Worm (Caenorhabditis elegans): ENCODE measurements around the gene C25D7.9.
"Not testable (repeated sequence)": the region's sequence is repeated elsewhere in the genome, so short reads cannot be mapped to it uniquely, and the experiment has no call there.

The C25D7.9 gene

DNA sequence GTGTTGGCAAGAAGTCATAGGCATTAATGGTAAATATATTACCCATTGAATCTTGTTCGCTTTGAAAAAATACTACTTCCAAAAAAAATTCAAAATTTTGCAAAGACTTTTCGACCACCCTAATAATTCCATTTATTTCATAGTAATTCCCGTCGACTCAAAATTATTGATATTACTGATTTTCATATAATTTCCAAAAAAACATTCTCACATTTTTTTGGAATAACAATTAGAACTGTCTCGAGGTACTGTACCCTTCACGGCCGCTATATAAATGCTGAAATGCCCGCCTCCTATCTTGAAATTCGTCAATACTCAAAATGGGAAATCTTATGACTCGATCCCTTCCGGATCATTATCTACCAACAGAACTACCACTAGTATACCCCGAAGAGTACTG is 41.4 kb upstream of the C25D7.9 start, which contains the start of gene F14H8.4:
TSS of gene F14H8.4 (plus strand) at position 301 of the 400 bp plus-strand sequence.
- TF ChIP-seq ceh-6 (GFP tag; optimal IDR thresholded peaks at IDR 0.05) (no peak), pha-4 (tag; optimal IDR thresholded peaks at IDR 0.05) (no peak), Y22D7AL.16 (tag; optimal IDR thresholded peaks at IDR 0.05) (no peak), hlh-8 (tag; optimal IDR thresholded peaks at IDR 0.05) (no peak), rnt-1 (tag; optimal IDR thresholded peaks at IDR 0.05) (no peak), pat-9 (tag; optimal IDR thresholded peaks at IDR 0.05) (no peak), fkh-6 (tag; optimal IDR thresholded peaks at IDR 0.05) (no peak), pax-1 (tag; optimal IDR thresholded peaks at IDR 0.05) (no peak), unc-86 (tag; optimal IDR thresholded peaks at IDR 0.05) (no peak), ztf-16 (tag; optimal IDR thresholded peaks at IDR 0.05) (no peak), F13H6.1 (tag; optimal IDR thresholded peaks at IDR 0.05) (no peak), ceh-14 (tag; optimal IDR thresholded peaks at IDR 0.05) (no peak)

DNA sequence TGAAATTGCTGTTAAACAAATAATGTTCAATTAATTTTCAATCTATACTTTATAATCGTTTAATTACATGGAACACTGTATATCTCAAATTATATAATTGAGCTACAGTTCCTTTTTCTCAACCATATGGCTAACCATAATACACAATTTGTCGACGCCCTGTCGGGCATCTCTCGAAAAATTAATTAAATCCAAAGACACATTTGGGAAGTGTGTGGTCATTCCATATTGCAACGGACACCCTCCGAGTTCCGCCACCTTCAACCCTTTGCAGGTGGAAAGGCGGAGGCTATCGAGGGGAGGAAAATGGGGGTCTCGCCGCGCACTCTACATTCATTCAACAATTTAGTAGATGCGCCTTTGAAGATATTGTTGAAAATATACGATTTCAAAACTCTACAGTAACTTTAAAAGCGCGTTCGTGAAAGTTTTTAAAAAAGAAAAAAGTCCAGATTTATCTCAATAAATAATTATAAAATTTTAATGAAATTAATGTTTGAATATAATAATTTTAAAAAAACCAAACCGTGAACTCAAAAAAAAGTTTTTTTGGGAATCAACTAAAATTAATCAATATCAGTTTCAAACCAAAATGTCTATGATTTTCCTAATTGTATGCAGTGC is 35.9 kb upstream of the C25D7.9 start, which contains the start of gene F14H8.8:
TSS of gene F14H8.8 (plus strand) at position 574 of the 624 bp plus-strand sequence.
- no peak for TF ChIP-seq dmd-4 (tag; optimal IDR thresholded peaks at IDR 0.05; ENCODE audit: borderline replicate concordance)

DNA sequence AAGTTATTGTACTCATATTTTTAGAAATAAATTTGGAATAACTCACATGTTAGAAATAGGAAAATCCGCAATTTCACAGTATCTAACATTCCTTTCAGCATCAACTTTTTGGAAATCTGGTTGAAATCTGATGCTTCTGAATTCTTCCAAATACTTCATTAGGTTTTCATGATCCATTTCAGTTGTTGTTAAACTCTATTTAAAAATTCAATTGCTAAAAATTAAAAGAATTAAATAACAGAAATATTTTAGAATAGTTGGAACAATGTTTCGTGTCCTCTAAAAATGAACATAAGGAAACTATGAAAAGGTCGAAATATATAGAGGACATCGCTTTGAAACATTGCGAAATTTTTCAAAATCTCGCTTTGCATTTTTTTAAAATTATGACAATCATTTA is 33.6 kb upstream of the C25D7.9 start, which contains the start of gene cng-1:
TSS of gene cng-1 (minus strand) at position 101 of the 400 bp plus-strand sequence.
- not testable (repeated sequence) for TF ChIP-seq ahr-1 (tag; optimal IDR thresholded peaks at IDR 0.05); pat-9 (tag; optimal IDR thresholded peaks at IDR 0.05); fkh-10 (GFP tag; optimal IDR thresholded peaks at IDR 0.05)

DNA sequence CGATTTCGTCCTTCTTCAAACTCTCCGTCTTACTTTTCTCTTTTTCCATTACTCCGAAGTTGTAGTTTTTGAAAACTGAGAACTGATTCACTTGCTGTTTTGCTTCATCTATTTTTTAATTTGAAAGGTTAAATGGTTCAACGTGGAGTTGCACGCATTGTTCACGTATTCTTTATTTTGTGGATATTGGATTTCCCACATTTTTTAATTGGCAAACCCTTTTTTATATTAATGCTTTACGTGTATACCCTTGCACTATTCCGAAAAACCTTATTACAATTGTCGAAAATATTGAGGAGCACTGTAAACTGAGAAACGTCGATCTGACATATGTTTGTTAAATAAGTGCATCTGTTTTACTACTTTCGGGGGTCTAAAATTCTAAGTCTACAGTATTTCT is 28.2 kb upstream of the C25D7.9 start, which contains the start of gene melo-3:
TSS of gene melo-3 (minus strand) at position 101 of the 400 bp plus-strand sequence.
- not testable (repeated sequence) for TF ChIP-seq K02D7.2 (tag; optimal IDR thresholded peaks at IDR 0.05); mec-3 (tag; optimal IDR thresholded peaks at IDR 0.05; ENCODE audit: borderline replicate concordance); pag-3 (tag; optimal IDR thresholded peaks at IDR 0.05; ENCODE audit: borderline replicate concordance)

DNA sequence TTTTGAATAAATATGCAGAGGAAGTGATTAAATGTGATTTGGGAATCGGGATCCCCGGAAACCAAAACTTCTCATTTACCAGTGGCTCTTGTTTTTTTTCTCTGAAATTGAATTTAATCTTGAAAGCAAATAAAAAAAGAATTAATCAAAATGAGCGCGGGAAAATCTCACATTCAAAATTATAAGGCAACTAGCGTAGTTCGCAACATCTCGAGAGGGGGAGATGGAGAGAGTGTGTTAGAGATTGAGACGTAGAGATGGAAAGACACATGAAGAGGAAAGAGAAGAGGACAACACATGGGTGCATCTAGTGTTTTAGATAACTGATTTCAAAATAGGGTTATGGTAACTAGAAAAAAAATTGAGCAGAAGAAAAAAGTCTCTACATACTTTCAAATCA is 16.8 kb upstream of the C25D7.9 start, which contains the start of gene sdc-3:
TSS of gene sdc-3 (minus strand) at position 101 of the 400 bp plus-strand sequence.
- TF ChIP-seq ahr-1 (tag; optimal IDR thresholded peaks at IDR 0.05) (no peak), unc-55 (GFP tag; optimal IDR thresholded peaks at IDR 0.05) (peak; percentile 17)

DNA sequence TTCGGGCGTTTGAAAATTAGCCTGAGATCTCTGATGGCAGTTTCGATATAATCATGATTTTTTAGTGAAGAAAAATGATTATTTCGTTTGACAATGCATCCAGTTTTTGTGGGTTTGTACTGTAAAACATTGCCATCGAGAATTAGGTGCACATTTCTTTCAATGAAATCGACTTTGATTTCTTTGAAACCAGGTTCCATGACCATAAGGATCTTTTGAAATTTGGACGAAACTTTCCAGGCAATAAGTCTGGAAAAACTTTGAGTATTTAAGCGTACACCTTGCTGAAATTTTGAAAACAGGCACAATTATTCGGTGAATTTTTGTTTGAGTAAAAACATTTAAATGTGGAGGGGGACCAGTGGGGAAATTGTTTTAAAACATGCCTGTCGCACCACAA is 13.2 kb upstream of the C25D7.9 start:
- TF ChIP-seq ceh-22 (tag; optimal IDR thresholded peaks at IDR 0.05) (no peak), C38D4.7 (GFP tag; optimal IDR thresholded peaks at IDR 0.05) (no peak), ceh-30 (tag; optimal IDR thresholded peaks at IDR 0.05) (no peak), eyg-1 (tag; optimal IDR thresholded peaks at IDR 0.05) (no peak), ama-1 (optimal IDR thresholded peaks at IDR 0.05) (no peak), mec-3 (tag; optimal IDR thresholded peaks at IDR 0.05; ENCODE audit: borderline replicate concordance) (no peak), rnt-1 (tag; optimal IDR thresholded peaks at IDR 0.05) (no peak), madf-2 (tag; optimal IDR thresholded peaks at IDR 0.05) (no peak), sox-4 (tag; optimal IDR thresholded peaks at IDR 0.05) (no peak), gmeb-2 (tag; optimal IDR thresholded peaks at IDR 0.05) (no peak), dmd-4 (tag; optimal IDR thresholded peaks at IDR 0.05; ENCODE audit: borderline replicate concordance) (no peak), ceh-2 (tag; optimal IDR thresholded peaks at IDR 0.05) (no peak), ahr-1 (tag; optimal IDR thresholded peaks at IDR 0.05) (no peak), hlh-30 (tag; optimal IDR thresholded peaks at IDR 0.05; ENCODE audit: insufficient read depth) (no peak)

DNA sequence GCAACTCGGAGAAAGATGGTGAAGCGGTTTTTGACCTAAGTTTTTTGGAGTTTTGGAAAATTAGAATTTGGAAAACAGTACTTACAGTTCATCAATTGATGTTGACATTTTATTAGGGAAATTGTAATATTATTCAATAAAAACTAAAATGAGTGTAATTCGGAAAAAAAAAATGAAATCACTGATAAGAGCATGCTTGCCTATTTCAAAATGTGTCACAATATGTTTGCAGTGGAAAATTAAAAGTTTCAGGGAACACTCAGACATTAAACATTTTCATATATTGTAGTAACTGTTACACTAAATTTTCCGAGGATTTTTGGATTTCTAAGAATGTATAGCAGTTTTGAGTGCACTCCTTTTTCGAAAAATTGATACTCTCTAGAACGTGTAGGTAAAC is 12.6 kb upstream of the C25D7.9 start, which contains the start of the genes fbxa-82 and C25D7.5:
TSS of gene fbxa-82 (minus strand) at position 163 of the 400 bp plus-strand sequence.
TSS of gene C25D7.5 (plus strand) at position 283 of the 400 bp plus-strand sequence.
- no peak for TF ChIP-seq unc-55 (GFP tag; optimal IDR thresholded peaks at IDR 0.05)
- TF ChIP-seq madf-2 (tag; optimal IDR thresholded peaks at IDR 0.05): no peak
- no peak for TF ChIP-seq ztf-16 (tag; optimal IDR thresholded peaks at IDR 0.05)
- no peak for TF ChIP-seq fkh-10 (GFP tag; optimal IDR thresholded peaks at IDR 0.05)
- no peak for TF ChIP-seq che-1 (tag; optimal IDR thresholded peaks at IDR 0.05)
- no peak for TF ChIP-seq C08G9.2 (tag; optimal IDR thresholded peaks at IDR 0.05)
- TF ChIP-seq pros-1 (tag; optimal IDR thresholded peaks at IDR 0.05): no peak
- no peak for TF ChIP-seq pqm-1 (tag; optimal IDR thresholded peaks at IDR 0.05)
- no peak for TF ChIP-seq ets-4 (tag; optimal IDR thresholded peaks at IDR 0.05)
- TF ChIP-seq dmd-4 (tag; optimal IDR thresholded peaks at IDR 0.05; ENCODE audit: borderline replicate concordance): no peak
- TF ChIP-seq T23F11.4 (GFP tag; optimal IDR thresholded peaks at IDR 0.05): no peak
- no peak for TF ChIP-seq syd-9 (tag; optimal IDR thresholded peaks at IDR 0.05)
- no peak for TF ChIP-seq elt-2 (tag; optimal IDR thresholded peaks at IDR 0.05)
- no peak for TF ChIP-seq pat-9 (tag; optimal IDR thresholded peaks at IDR 0.05)
- no peak for TF ChIP-seq hlh-6 (tag; optimal IDR thresholded peaks at IDR 0.05)
- no peak for TF ChIP-seq ceh-24 (tag; optimal IDR thresholded peaks at IDR 0.05)
- TF ChIP-seq ceh-19 (GFP tag; optimal IDR thresholded peaks at IDR 0.05): no peak
